Worm (Caenorhabditis elegans) whole organism, mixed stage, embryonic: Measurements from ENCODE around the gene T09A5.5.
A peak's percentile ranks its signal among the peaks of the same experiment; 100 is the strongest.

Source experiments
- elt-1 ChIP-seq: sonication (generic microtip); optimal IDR thresholded peaks from 2 replicates; lab custom pipeline; 2017; ENCODE audit warnings: missing genetic modification characterization, mild to moderate bottlenecking, missing compliant biosample characterization, antibody characterized with exemption, moderate library complexity, borderline replicate concordance; ENCODE audit not compliant: insufficient read depth
- nhr-76 ChIP-seq: sonication (generic microtip); optimal IDR thresholded peaks from 2 replicates; lab custom pipeline; 2017; ENCODE audit warnings: missing biosample characterization, missing genetic modification characterization
- pha-4 ChIP-seq: fragments of 150-350 bp; optimal IDR thresholded peaks from 2 replicates; lab custom pipeline; 2018; ENCODE audit warnings: missing biosample characterization, missing genetic modification reagents, missing genetic modification characterization
- zip-8 ChIP-seq: fragments of 150-350 bp; optimal IDR thresholded peaks from 2 replicates; lab custom pipeline; 2014; ENCODE audit warnings: missing biosample characterization, missing genetic modification characterization

ce11 chrII:7812332-7812731 is 41.2 kb downstream of the T09A5.5 start:
- TF ChIP-seq zip-8 (tag; lab: Kevin White, UChicago) (peak; percentile 14), nhr-76 (tag; lab: Kevin White, UChicago) (no peak), pha-4 (no peak), elt-1 (no peak)
